Fruit fly (Drosophila melanogaster) whole organism, prepupa: ENCODE data around the gene fz3.

ENCODE experiments used
- Blimp-1 ChIP-seq: fragments of 200-800 bp; sonication (Bioruptor generic); optimal IDR thresholded peaks from 3 replicates; lab custom pipeline; 2017; ENCODE audit warnings: missing biosample characterization, missing genetic modification characterization, mild to moderate bottlenecking, moderate library complexity, missing genetic modification reagents
- CG10631 ChIP-seq: fragments of 200-800 bp; sonication (Bioruptor generic); optimal IDR thresholded peaks from 2 replicates; lab custom pipeline; 2016; ENCODE audit warnings: missing biosample characterization, missing genetic modification characterization
- CG11762 ChIP-seq: fragments of 200-800 bp; sonication (Bioruptor generic); optimal IDR thresholded peaks from 3 replicates; lab custom pipeline; 2016; ENCODE audit warnings: missing biosample characterization, missing genetic modification characterization; ENCODE audit not compliant: insufficient read depth
- CG11902 ChIP-seq: fragments of 200-800 bp; sonication (Bioruptor generic); optimal IDR thresholded peaks from 3 replicates; lab custom pipeline; 2016; ENCODE audit warnings: missing biosample characterization, missing genetic modification characterization
- CG15336 ChIP-seq: fragments of 200-800 bp; sonication (Bioruptor generic); IDR thresholded peaks from 2 replicates; pipeline ENCODE4 v1.3.6; 2022; ENCODE audit warnings: missing biosample characterization, missing genetic modification characterization
- CG1621 ChIP-seq: fragments of 200-800 bp; sonication (Bioruptor generic); optimal IDR thresholded peaks from 3 replicates; lab custom pipeline; 2018; ENCODE audit warnings: missing biosample characterization, mild to moderate bottlenecking, missing genetic modification characterization
- CG3032 ChIP-seq: fragments of 200-800 bp; optimal IDR thresholded peaks from 2 replicates; lab custom pipeline; 2019; ENCODE audit warnings: missing biosample characterization, mild to moderate bottlenecking, missing genetic modification characterization, moderate library complexity
- CG31627 ChIP-seq: fragments of 200-800 bp; sonication (Bioruptor generic); optimal IDR thresholded peaks from 3 replicates; lab custom pipeline; 2016; ENCODE audit warnings: missing biosample characterization, missing genetic modification characterization
- CG32006 ChIP-seq: fragments of 200-800 bp; sonication (Bioruptor generic); optimal IDR thresholded peaks from 3 replicates; lab custom pipeline; 2017; ENCODE audit warnings: missing biosample characterization, mild to moderate bottlenecking, missing genetic modification characterization
- CG34406 ChIP-seq: fragments of 200-800 bp; sonication (Bioruptor generic); optimal IDR thresholded peaks from 3 replicates; lab custom pipeline; 2016; ENCODE audit warnings: missing biosample characterization, missing genetic modification characterization
- CG3919 ChIP-seq: fragments of 200-800 bp; sonication (Bioruptor generic); optimal IDR thresholded peaks from 3 replicates; lab custom pipeline; 2016; ENCODE audit warnings: missing biosample characterization, missing genetic modification characterization
- CG4318 ChIP-seq: fragments of 200-800 bp; sonication (Bioruptor generic); optimal IDR thresholded peaks from 3 replicates; lab custom pipeline; 2017; ENCODE audit warnings: missing biosample characterization, mild to moderate bottlenecking, missing genetic modification characterization
- CG6163 ChIP-seq: fragments of 200-800 bp; sonication (Bioruptor generic); IDR thresholded peaks from 3 replicates; pipeline ENCODE4 v1.3.6; 2022; ENCODE audit warnings: missing biosample characterization, missing genetic modification characterization
- CG6276 ChIP-seq: fragments of 200-800 bp; sonication (Bioruptor generic); optimal IDR thresholded peaks from 2 replicates; lab custom pipeline; 2017; ENCODE audit warnings: missing biosample characterization, mild to moderate bottlenecking, missing genetic modification characterization
- CG6808 ChIP-seq: fragments of 200-800 bp; sonication (Bioruptor generic); optimal IDR thresholded peaks from 3 replicates; lab custom pipeline; 2017; ENCODE audit warnings: missing biosample characterization, missing genetic modification characterization, mild to moderate bottlenecking, moderate library complexity, missing genetic modification reagents
- CG6854 ChIP-seq: fragments of 200-800 bp; sonication (Bioruptor generic); optimal IDR thresholded peaks from 2 replicates; lab custom pipeline; 2017; ENCODE audit warnings: missing biosample characterization, mild to moderate bottlenecking, missing genetic modification characterization
- CG7368 ChIP-seq: fragments of 200-800 bp; sonication (Bioruptor generic); optimal IDR thresholded peaks from 3 replicates; lab custom pipeline; 2016; ENCODE audit warnings: missing biosample characterization, missing genetic modification characterization
- CG8119 ChIP-seq: fragments of 200-800 bp; sonication (Bioruptor generic); IDR thresholded peaks from 3 replicates; pipeline ENCODE4 v1.3.6; 2022; ENCODE audit warnings: missing biosample characterization, missing genetic modification characterization
- CG8632 ChIP-seq: fragments of 200-800 bp; sonication (Bioruptor generic); optimal IDR thresholded peaks from 3 replicates; lab custom pipeline; 2016; ENCODE audit warnings: missing biosample characterization, missing genetic modification characterization
- Eip75B ChIP-seq: fragments of 200-800 bp; sonication (Bioruptor generic); optimal IDR thresholded peaks from 3 replicates; lab custom pipeline; 2016; ENCODE audit warnings: missing biosample characterization, missing genetic modification characterization
- Eip78C ChIP-seq: fragments of 200-800 bp; sonication (Bioruptor generic); peaks from one replicate; lab custom pipeline; 2016; ENCODE audit warnings: missing biosample characterization, missing genetic modification characterization
- Eip93F ChIP-seq: fragments of 200-800 bp; sonication (Bioruptor generic); optimal IDR thresholded peaks from 2 replicates; lab custom pipeline; 2016; ENCODE audit warnings: missing biosample characterization, mild to moderate bottlenecking, missing genetic modification characterization
- Ets21C ChIP-seq: fragments of 200-800 bp; sonication (Bioruptor generic); optimal IDR thresholded peaks from 3 replicates; lab custom pipeline; 2016; ENCODE audit warnings: missing biosample characterization, missing genetic modification characterization
- Hr4 ChIP-seq: fragments of 200-800 bp; sonication (Bioruptor generic); optimal IDR thresholded peaks from 3 replicates; lab custom pipeline; 2016; ENCODE audit warnings: missing biosample characterization, missing genetic modification characterization
- Lpt ChIP-seq: fragments of 200-800 bp; sonication (Bioruptor generic); optimal IDR thresholded peaks from 3 replicates; lab custom pipeline; 2016; ENCODE audit warnings: missing biosample characterization, missing genetic modification characterization
- Met ChIP-seq: fragments of 200-800 bp; sonication (Bioruptor generic); optimal IDR thresholded peaks from 3 replicates; lab custom pipeline; 2016; ENCODE audit warnings: missing biosample characterization, missing genetic modification characterization
- OdsH ChIP-seq: fragments of 200-800 bp; sonication (Bioruptor generic); optimal IDR thresholded peaks from 3 replicates; lab custom pipeline; 2016; ENCODE audit warnings: missing biosample characterization, missing genetic modification characterization
- Smox ChIP-seq: fragments of 200-800 bp; sonication (Bioruptor generic); optimal IDR thresholded peaks from 3 replicates; lab custom pipeline; 2016; ENCODE audit warnings: missing biosample characterization, missing genetic modification characterization
- Sox102F ChIP-seq: fragments of 200-800 bp; sonication (Bioruptor generic); optimal IDR thresholded peaks from 2 replicates; lab custom pipeline; 2016; ENCODE audit warnings: missing biosample characterization, mild to moderate bottlenecking, missing genetic modification characterization
- Sox14 ChIP-seq: fragments of 200-800 bp; sonication (Bioruptor generic); optimal IDR thresholded peaks from 3 replicates; lab custom pipeline; 2016; ENCODE audit warnings: missing biosample characterization, missing genetic modification characterization
- Sox15 ChIP-seq: fragments of 200-800 bp; sonication (Bioruptor generic); optimal IDR thresholded peaks from 3 replicates; lab custom pipeline; 2016; ENCODE audit warnings: missing biosample characterization, missing genetic modification characterization
- acj6 ChIP-seq: fragments of 200-800 bp; sonication (Bioruptor generic); optimal IDR thresholded peaks from 3 replicates; lab custom pipeline; 2016; ENCODE audit warnings: missing biosample characterization, missing genetic modification characterization
- cyc ChIP-seq: fragments of 200-800 bp; sonication (Bioruptor generic); optimal IDR thresholded peaks from 3 replicates; lab custom pipeline; 2016; ENCODE audit warnings: missing biosample characterization, missing genetic modification characterization
- dac ChIP-seq: fragments of 200-800 bp; sonication (Bioruptor generic); optimal IDR thresholded peaks from 2 replicates; lab custom pipeline; 2017; ENCODE audit warnings: missing biosample characterization, mild to moderate bottlenecking, missing genetic modification characterization
- dsx ChIP-seq: fragments of 200-800 bp; optimal IDR thresholded peaks from 3 replicates; lab custom pipeline; 2019; ENCODE audit warnings: missing biosample characterization, mild to moderate bottlenecking, missing genetic modification characterization, moderate library complexity; ENCODE audit not compliant: poor library complexity, severe bottlenecking
- eg ChIP-seq: fragments of 200-800 bp; sonication (Bioruptor generic); IDR thresholded peaks from 3 replicates; pipeline ENCODE4 v1.3.6; 2022; ENCODE audit warnings: missing biosample characterization, missing genetic modification characterization
- esn ChIP-seq: fragments of 200-800 bp; sonication (Bioruptor generic); optimal IDR thresholded peaks from 2 replicates; lab custom pipeline; 2016; ENCODE audit warnings: missing biosample characterization, mild to moderate bottlenecking, missing genetic modification characterization, moderate library complexity
- fd59A ChIP-seq: fragments of 200-800 bp; sonication (Bioruptor generic); optimal IDR thresholded peaks from 2 replicates; lab custom pipeline; 2017; ENCODE audit warnings: missing biosample characterization, mild to moderate bottlenecking, missing genetic modification characterization, missing genetic modification reagents
- fd85E ChIP-seq: fragments of 200-800 bp; sonication (Bioruptor generic); optimal IDR thresholded peaks from 3 replicates; lab custom pipeline; 2016; ENCODE audit warnings: missing biosample characterization, missing genetic modification characterization
- fkh ChIP-seq: fragments of 200-800 bp; sonication (Bioruptor generic); optimal IDR thresholded peaks from 3 replicates; lab custom pipeline; 2017; ENCODE audit warnings: missing biosample characterization, mild to moderate bottlenecking, missing genetic modification characterization, moderate library complexity
- lz ChIP-seq: fragments of 200-800 bp; sonication (Bioruptor generic); optimal IDR thresholded peaks from 3 replicates; lab custom pipeline; 2016; ENCODE audit warnings: missing biosample characterization, missing genetic modification characterization
- net ChIP-seq: fragments of 200-800 bp; sonication (Bioruptor generic); optimal IDR thresholded peaks from 3 replicates; lab custom pipeline; 2016; ENCODE audit warnings: missing biosample characterization, missing genetic modification characterization
- pdm3 ChIP-seq: fragments of 200-800 bp; sonication (Bioruptor generic); optimal IDR thresholded peaks from 3 replicates; lab custom pipeline; 2016; ENCODE audit warnings: missing biosample characterization, missing genetic modification characterization
- salr ChIP-seq, 2 experiments: fragments of 200-800 bp; sonication (Bioruptor generic); optimal IDR thresholded peaks; 3 replicates each; lab custom pipeline; 2016 to 2018; ENCODE audit warnings: missing biosample characterization in 2 of 2, missing genetic modification characterization in 2 of 2, mild to moderate bottlenecking in 1 of 2
- spab ChIP-seq: fragments of 200-800 bp; sonication (Bioruptor generic); optimal IDR thresholded peaks from 2 replicates; lab custom pipeline; 2017; ENCODE audit warnings: missing biosample characterization, mild to moderate bottlenecking, missing genetic modification characterization, missing genetic modification reagents
- ss ChIP-seq, 2 experiments: fragments of 200-800 bp; sonication (Bioruptor generic); optimal IDR thresholded peaks; 2 replicates in 1 of 2; 3 replicates in 1 of 2; lab custom pipeline; 2017 to 2018; ENCODE audit warnings: mild to moderate bottlenecking in 2 of 2, missing biosample characterization in 2 of 2, missing genetic modification characterization in 2 of 2, moderate library complexity in 1 of 2
- svp ChIP-seq: fragments of 200-800 bp; sonication (Bioruptor generic); peaks from one replicate; lab custom pipeline; 2016; ENCODE audit warnings: missing biosample characterization, missing genetic modification characterization
- topi ChIP-seq: fragments of 200-800 bp; sonication (Bioruptor generic); optimal IDR thresholded peaks from 3 replicates; lab custom pipeline; 2016; ENCODE audit warnings: missing biosample characterization, missing genetic modification characterization
- vri ChIP-seq: fragments of 200-800 bp; sonication (Bioruptor generic); optimal IDR thresholded peaks from 3 replicates; lab custom pipeline; 2016; ENCODE audit warnings: missing biosample characterization, mild to moderate bottlenecking, missing genetic modification characterization

Gene fz3

DNA sequence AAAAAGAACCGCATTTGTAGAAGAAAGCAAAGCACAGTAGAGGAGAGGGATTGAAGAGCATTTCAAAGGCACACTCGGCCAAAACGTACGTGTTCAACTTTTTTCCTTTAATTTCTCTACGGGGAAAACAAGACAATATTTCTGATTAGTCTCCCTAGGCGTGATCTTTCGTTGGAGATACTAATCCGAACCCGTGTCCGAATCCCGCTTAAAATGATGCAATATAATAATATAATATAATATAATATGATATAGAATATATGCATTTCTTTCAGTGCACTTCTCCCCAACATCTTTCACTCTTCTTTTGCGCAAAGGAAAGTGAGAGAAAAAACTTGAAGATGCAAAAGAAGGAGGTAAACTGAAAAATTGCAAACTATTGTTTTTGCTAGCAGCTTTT, 45.2 kb upstream of the fz3 start (continued):
- TF ChIP-seq CG7368 (GFP tag; lab: Kevin White, UChicago), result no peak
- no peak for TF ChIP-seq Sox15
- TF ChIP-seq Smox, result no peak
- TF ChIP-seq Eip78C (GFP tag; lab: Kevin White, UChicago), result peak; percentile 68
- peak; percentile 71 for TF ChIP-seq CG4318
- no peak for TF ChIP-seq svp (GFP tag; lab: Kevin White, UChicago)
- TF ChIP-seq CG3032, result no peak
- no peak for TF ChIP-seq Hr4 (GFP tag; lab: Kevin White, UChicago)
- TF ChIP-seq topi, result peak; percentile 1
- peak; percentile 49 for TF ChIP-seq OdsH
- TF ChIP-seq CG1621, result no peak
- no peak for TF ChIP-seq Blimp-1 (GFP tag; lab: Kevin White, UChicago)
- no peak for TF ChIP-seq CG11902 (GFP tag; lab: Kevin White, UChicago)

DNA sequence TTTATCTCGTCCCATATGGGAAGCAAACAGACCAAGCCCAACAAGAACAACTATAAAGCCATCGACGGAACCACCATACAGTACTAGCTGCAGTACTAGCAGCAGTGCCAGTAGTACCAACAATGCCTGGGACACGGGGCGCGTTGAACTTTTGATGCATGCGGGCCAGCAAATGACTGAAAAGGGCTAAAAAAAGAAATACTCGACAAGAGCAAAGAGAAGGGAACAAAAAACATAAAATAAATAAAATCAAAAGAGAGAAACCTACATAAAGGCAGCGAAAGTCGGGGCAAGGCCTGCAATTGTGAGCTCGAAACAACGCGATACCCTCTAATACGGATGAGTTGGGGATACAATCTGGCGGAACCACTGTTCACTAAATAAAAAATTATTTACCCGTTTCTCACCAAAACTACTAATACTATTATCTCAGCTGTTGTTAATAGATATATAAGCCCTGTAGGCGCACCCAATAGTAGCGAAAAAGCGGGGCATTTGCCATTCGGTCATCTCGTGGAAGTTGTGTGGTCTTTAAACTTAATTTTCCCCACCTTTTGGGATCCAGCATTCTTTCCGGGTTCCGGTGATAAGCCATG, 30.0 kb upstream of the fz3 start:
- TF ChIP-seq CG1621 (peak; percentile 31), Met (GFP tag; lab: Kevin White, UChicago) (peak; percentile 66), CG3919 (GFP tag; lab: Kevin White, UChicago) (no peak), CG6163 (GFP tag; lab: Robert Waterston, UW) (peak; percentile 67; the same call in 2 of the 3 replicates), CG6854 (no peak), CG6808 (peak; percentile 30), Sox14 (GFP tag; lab: Kevin White, UChicago) (peak; percentile 51), CG10631 (peak; percentile 63), CG6276 (GFP tag; lab: Kevin White, UChicago) (no peak), net (GFP tag; lab: Kevin White, UChicago) (no peak), Sox15 (peak; percentile 33), CG11762 (GFP tag; lab: Kevin White, UChicago) (peak; percentile 21), fd85E (no peak), fkh (no peak), CG8119 (GFP tag; lab: Robert Waterston, UW) (peak; percentile 60), Lpt (GFP tag; lab: Kevin White, UChicago) (peak; percentile 12), OdsH (peak; percentile 64), Blimp-1 (GFP tag; lab: Kevin White, UChicago) (peak; percentile 43), CG31627 (GFP tag; lab: Kevin White, UChicago) (peak; percentile 61), Ets21C (GFP tag; lab: Kevin White, UChicago) (peak; percentile 36), acj6 (GFP tag; lab: Kevin White, UChicago) (peak; percentile 67), CG34406 (GFP tag; lab: Kevin White, UChicago) (peak; percentile 62), CG8632 (peak; percentile 57), spab (GFP tag; lab: Kevin White, UChicago) (no peak), lz (GFP tag; lab: Kevin White, UChicago) (peak; percentile 61), vri (no peak), Sox102F (GFP tag; lab: Kevin White, UChicago) (peak; percentile 60), salr (GFP tag; optimal IDR thresholded peaks at IDR 0.05; lab: Kevin White, UChicago) (no peak), CG32006 (peak; percentile 58), fd59A (no peak), esn (GFP tag; lab: Kevin White, UChicago) (peak; percentile 62), cyc (GFP tag; lab: Kevin White, UChicago) (peak; percentile 65), eg (GFP tag; lab: Robert Waterston, UW) (0 out of 3 replicates have a peak, but pooled peaks have one; percentile 40), CG7368 (GFP tag; lab: Kevin White, UChicago) (peak; percentile 31), dac (GFP tag; lab: Kevin White, UChicago) (no peak), Eip93F (GFP tag; lab: Kevin White, UChicago) (no peak), pdm3 (GFP tag; lab: Kevin White, UChicago) (peak; percentile 70), Eip75B (no peak), CG3032 (no peak), topi (no peak), ss (GFP tag; optimal IDR thresholded peaks at IDR 0.05; lab: Kevin White, UChicago) (peak; percentile 53), CG15336 (GFP tag; lab: Robert Waterston, UW) (no peak; the same call in none of the 2 replicates), dsx (no peak)
